Fruit fly (Drosophila melanogaster): Measurements from ENCODE around the gene CG33725.
A peak's percentile ranks its signal among the peaks of the same experiment; 100 is the strongest.

CG33725 gene

DNA sequence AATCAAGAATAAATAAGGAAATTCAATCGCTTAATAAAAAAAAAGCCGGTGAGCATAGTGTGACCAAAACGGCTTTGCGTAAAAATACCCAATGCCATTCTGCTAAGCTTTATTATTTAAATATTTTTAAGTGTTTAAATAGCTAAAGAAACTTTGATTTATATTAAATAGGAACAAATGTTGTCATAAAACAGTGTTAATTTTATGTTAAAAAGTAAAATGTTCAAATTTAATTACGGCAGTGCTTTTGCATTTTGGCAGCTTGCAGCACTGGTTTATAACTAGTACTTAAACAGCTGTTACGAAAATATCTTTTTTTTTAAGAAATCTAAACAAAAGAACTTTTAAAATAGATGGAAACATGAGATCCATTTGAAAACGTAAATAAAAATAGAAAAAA, 18.8 kb downstream of the CG33725 start, which contains the start of the genes CG10638 and CG10681 (continued):
- no peak for TF ChIP-seq CG43689 (GFP tag; IDR thresholded peaks at IDR 0.05)
- TF ChIP-seq CG8388 (GFP tag; optimal IDR thresholded peaks at IDR 0.05) = peak; percentile 27
- peak; percentile 43 for TF ChIP-seq B-H2 (GFP tag; optimal IDR thresholded peaks at IDR 0.05)
- peak; percentile 17 for TF ChIP-seq CG7556 (GFP tag; optimal IDR thresholded peaks at IDR 0.05)
- no peak for TF ChIP-seq croc (GFP tag; conservative IDR thresholded peaks at IDR 0.05)
- TF ChIP-seq CG12236 (GFP tag; optimal IDR thresholded peaks at IDR 0.05) = no peak
- TF ChIP-seq CG13775 (GFP tag; optimal IDR thresholded peaks at IDR 0.05) = peak; percentile 45
- TF ChIP-seq CG10431 (GFP tag; optimal IDR thresholded peaks at IDR 0.05) = peak; percentile 34
- peak; percentile 25 for TF ChIP-seq Fer3 (tag; optimal IDR thresholded peaks at IDR 0.05)
- TF ChIP-seq CG9817 (tag; optimal IDR thresholded peaks at IDR 0.05) = no peak
- TF ChIP-seq CG17829 (tag; optimal IDR thresholded peaks at IDR 0.05) = peak; percentile 57
- TF ChIP-seq Six4 (GFP tag; optimal IDR thresholded peaks at IDR 0.05) = no peak
- TF ChIP-seq tin (GFP tag; optimal IDR thresholded peaks at IDR 0.05) = peak; percentile 43
- TF ChIP-seq CG4424 (GFP tag; optimal IDR thresholded peaks at IDR 0.05) = peak; percentile 62
- TF ChIP-seq GATAe (GFP tag; conservative IDR thresholded peaks at IDR 0.05) = no peak
- peak; percentile 67 to 91 for TF ChIP-seq crp (GFP tag; optimal IDR thresholded peaks at IDR 0.05)
- TF ChIP-seq CG10147 (GFP tag; optimal IDR thresholded peaks at IDR 0.05) = peak; percentile 36
- TF ChIP-seq MBD-R2 (GFP tag; IDR thresholded peaks at IDR 0.05) = peak; percentile 77
- TF ChIP-seq CG4404 (GFP tag; IDR thresholded peaks at IDR 0.05) = no peak
- no peak for TF ChIP-seq sim (GFP tag; IDR thresholded peaks at IDR 0.05)
- TF ChIP-seq CrebB (tag; optimal IDR thresholded peaks at IDR 0.05) = peak; percentile 1
- TF ChIP-seq bsh (GFP tag; optimal IDR thresholded peaks at IDR 0.05) = peak in 1 of 2 experiments; percentile 46
- TF ChIP-seq repo (GFP tag; optimal IDR thresholded peaks at IDR 0.05) = no peak
- peak; percentile 43 for TF ChIP-seq CG17359 (tag; optimal IDR thresholded peaks at IDR 0.05)
- peak; percentile 86 for TF ChIP-seq stwl (tag; optimal IDR thresholded peaks at IDR 0.05)
- peak; percentile 74 for TF ChIP-seq CG15514 (GFP tag; optimal IDR thresholded peaks at IDR 0.05)

DNA sequence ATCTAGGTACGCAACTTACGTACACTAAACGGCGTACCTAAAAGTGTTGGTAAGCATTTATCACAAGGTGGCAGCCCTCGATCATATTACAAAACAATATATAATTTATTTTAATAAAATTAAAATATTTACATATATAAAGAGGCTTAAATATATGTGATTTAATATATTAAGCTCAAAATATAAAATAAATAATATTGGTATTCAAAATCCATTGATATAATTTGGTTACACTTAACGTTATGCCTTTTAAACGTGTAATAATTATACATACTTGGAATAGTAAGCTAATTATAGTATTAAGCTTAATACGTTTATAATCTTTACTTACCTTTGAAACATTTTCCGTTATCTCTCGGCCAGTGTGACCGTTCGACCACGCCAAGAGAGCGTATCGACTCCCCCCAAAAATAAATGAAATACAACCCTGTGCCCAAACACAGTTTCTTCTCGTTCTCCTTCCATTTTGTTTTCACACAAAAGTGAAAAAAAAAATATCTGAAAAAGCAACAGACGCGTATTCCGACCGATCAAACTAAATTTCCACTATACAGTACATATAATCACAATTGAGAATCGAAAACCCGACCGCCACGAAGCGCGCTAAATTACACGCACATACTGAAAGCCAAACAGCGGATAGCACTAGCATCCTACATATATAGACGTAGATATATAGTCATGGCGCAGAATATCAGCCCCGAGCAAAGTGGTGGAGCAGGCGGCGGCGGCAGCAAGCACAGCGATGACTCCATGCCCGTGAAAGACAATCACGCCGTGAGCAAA, 21.6 kb downstream of the CG33725 start, which contains the start of the genes CG10646 and vih:
Gene CG10646, minus strand, starts transcription at position 30 of the 786 bp plus-strand sequence.
Gene vih, plus strand, starts transcription at position 428 of the 786 bp plus-strand sequence.
- TF ChIP-seq Oli (tag; optimal IDR thresholded peaks at IDR 0.05) = peak; percentile 20
- TF ChIP-seq cas (GFP tag; IDR thresholded peaks at IDR 0.05) = no peak
- TF ChIP-seq Pdp1 (GFP tag; optimal IDR thresholded peaks at IDR 0.05) = peak in 1 of 2 experiments; percentile 28
- peak; percentile 7 for TF ChIP-seq Spps (tag; optimal IDR thresholded peaks at IDR 0.05)
- no peak for TF ChIP-seq CG11723 (GFP tag; optimal IDR thresholded peaks at IDR 0.05)
- no peak for TF ChIP-seq CG6813 (GFP tag; optimal IDR thresholded peaks at IDR 0.05)
- no peak for TF ChIP-seq CG32532 (GFP tag; IDR thresholded peaks at IDR 0.05)
- TF ChIP-seq pb (GFP tag; optimal IDR thresholded peaks at IDR 0.05) = no peak
- TF ChIP-seq az2 (GFP tag; optimal IDR thresholded peaks at IDR 0.05) = peak; percentile 54
- peak; percentile 71 for TF ChIP-seq CG1603 (tag; optimal IDR thresholded peaks at IDR 0.05)
- TF ChIP-seq oc (tag; optimal IDR thresholded peaks at IDR 0.05) = peak; percentile 11
- no peak for TF ChIP-seq CG10959 (GFP tag; IDR thresholded peaks at IDR 0.05)
- TF ChIP-seq br (optimal IDR thresholded peaks at IDR 0.05) = no peak
- peak; percentile 20 for TF ChIP-seq CG10147 (GFP tag; optimal IDR thresholded peaks at IDR 0.05)
- TF ChIP-seq CG14014 (GFP tag; IDR thresholded peaks at IDR 0.05) = no peak
- peak; percentile 48 for TF ChIP-seq CG10209 (GFP tag; optimal IDR thresholded peaks at IDR 0.05)
- TF ChIP-seq ham (GFP tag; IDR thresholded peaks at IDR 0.05) = no peak
- peak; percentile 32 for TF ChIP-seq PHDP (tag; optimal IDR thresholded peaks at IDR 0.05)
- peak; percentile 53 for TF ChIP-seq CG7839 (tag; optimal IDR thresholded peaks at IDR 0.05)
- TF ChIP-seq HHEX (GFP tag; optimal IDR thresholded peaks at IDR 0.05) = peak; percentile 58
- peak; percentile 18 for TF ChIP-seq CG13894 (tag; optimal IDR thresholded peaks at IDR 0.05)
- TF ChIP-seq Stat92E (GFP tag; optimal IDR thresholded peaks at IDR 0.05) = no peak
- TF ChIP-seq D (optimal IDR thresholded peaks at IDR 0.05) = no peak
- peak; percentile 37 for TF ChIP-seq D (GFP tag; optimal IDR thresholded peaks at IDR 0.05)
